Worm (Caenorhabditis elegans) whole organism, L1 larva: ENCODE measurements around the gene cutl-2.

Source experiments
- C04F5.9 ChIP-seq: sonication (generic microtip); optimal IDR thresholded peaks from 2 replicates; lab custom pipeline; 2016; ENCODE audit warnings: missing genetic modification characterization, missing compliant biosample characterization
- C16A3.4 ChIP-seq: fragments of 150-350 bp; optimal IDR thresholded peaks from 2 replicates; lab custom pipeline; 2014; ENCODE audit warnings: missing biosample characterization, missing genetic modification characterization
- C34B4.2 ChIP-seq: sonication (generic microtip); optimal IDR thresholded peaks from 2 replicates; lab custom pipeline; 2017; ENCODE audit warnings: mild to moderate bottlenecking, missing genetic modification characterization, missing compliant biosample characterization
- aha-1 ChIP-seq: fragments of 150-350 bp; optimal IDR thresholded peaks from 2 replicates; lab custom pipeline; 2014; ENCODE audit warnings: missing biosample characterization, missing genetic modification characterization
- alr-1 ChIP-seq: fragments of 200-800 bp; sonication (Bioruptor generic); optimal IDR thresholded peaks from 2 replicates; lab custom pipeline; 2018; ENCODE audit warnings: borderline replicate concordance, mild to moderate bottlenecking, missing genetic modification characterization, missing compliant biosample characterization
- aly-2 ChIP-seq: fragments of 150-350 bp; optimal IDR thresholded peaks from 2 replicates; lab custom pipeline; 2014; ENCODE audit warnings: missing biosample characterization, missing genetic modification characterization
- ama-1 ChIP-seq: fragments of 150-350 bp; optimal IDR thresholded peaks from 2 replicates; lab custom pipeline; 2014
- blmp-1 ChIP-seq: fragments of 150-350 bp; optimal IDR thresholded peaks from 2 replicates; lab custom pipeline; 2014; ENCODE audit warnings: missing biosample characterization, missing genetic modification characterization
- ceh-8 ChIP-seq: fragments of 200-800 bp; sonication (Bioruptor generic); optimal IDR thresholded peaks from 2 replicates; lab custom pipeline; 2018; ENCODE audit warnings: mild to moderate bottlenecking, missing genetic modification characterization, moderate library complexity, missing compliant biosample characterization
- ceh-82 ChIP-seq, 3 experiments: fragments of 150-350 bp in 1 of 3; sonication (generic microtip) in 2 of 3; optimal IDR thresholded peaks; 2 replicates each; lab custom pipeline; 2014 to 2017; ENCODE audit warnings: missing biosample characterization in 3 of 3, missing genetic modification characterization in 3 of 3
- ceh-90 ChIP-seq: sonication (generic microtip); optimal IDR thresholded peaks from 2 replicates; lab custom pipeline; 2016; ENCODE audit warnings: missing genetic modification characterization, missing compliant biosample characterization
- dsc-1 ChIP-seq: sonication (generic microtip); optimal IDR thresholded peaks from 2 replicates; lab custom pipeline; 2016; ENCODE audit warnings: mild to moderate bottlenecking, missing genetic modification characterization, missing compliant biosample characterization
- efl-1 ChIP-seq, 4 experiments: fragments of 150-350 bp; optimal IDR thresholded peaks in 3 of 4; peaks in 1 of 4; 1 replicate in 1 of 4; 2 replicates in 3 of 4; lab custom pipeline; 2014; ENCODE audit warnings: missing biosample characterization in 2 of 4, missing genetic modification characterization in 2 of 4, missing genetic modification reagents in 2 of 4
- efl-3 ChIP-seq: fragments of 200-800 bp; sonication (Bioruptor generic); optimal IDR thresholded peaks from 2 replicates; lab custom pipeline; 2018; ENCODE audit warnings: mild to moderate bottlenecking, missing genetic modification characterization, missing compliant biosample characterization
- egl-13 ChIP-seq: sonication (generic microtip); optimal IDR thresholded peaks from 2 replicates; lab custom pipeline; 2016; ENCODE audit warnings: missing genotype, missing genetic modification reagents, missing genetic modification characterization, missing compliant biosample characterization
- egl-27 ChIP-seq, 2 experiments: fragments of 150-350 bp in 1 of 2; sonication (generic microtip); optimal IDR thresholded peaks; 3 replicates each; lab custom pipeline; 2017 to 2018; ENCODE audit warnings: missing biosample characterization in 2 of 2, missing genetic modification characterization in 2 of 2, missing genetic modification reagents in 2 of 2
- elt-3 ChIP-seq, 6 experiments: fragments of 150-350 bp in 1 of 6; sonication (generic microtip); optimal IDR thresholded peaks; 2 replicates each; lab custom pipeline; 2017 to 2018; ENCODE audit warnings: missing biosample characterization in 6 of 6, missing genetic modification characterization in 6 of 6, inconsistent platforms in 1 of 6
- ets-5 ChIP-seq: fragments of 200-800 bp; sonication (Bioruptor generic); IDR thresholded peaks from 2 replicates; pipeline ENCODE4 v1.3.6; 2022; ENCODE audit warnings: missing genetic modification characterization, missing compliant biosample characterization
- fkh-8 ChIP-seq: sonication (generic microtip); optimal IDR thresholded peaks from 2 replicates; lab custom pipeline; 2016; ENCODE audit warnings: mild to moderate bottlenecking, missing genetic modification characterization, missing compliant biosample characterization
- grh-1 ChIP-seq: fragments of 200-800 bp; sonication (Bioruptor generic); IDR thresholded peaks from 2 replicates; pipeline ENCODE4 v1.3.6; 2022; ENCODE audit warnings: missing genetic modification reagents, missing genetic modification characterization, missing compliant biosample characterization
- hlh-4 ChIP-seq: sonication (generic microtip); optimal IDR thresholded peaks from 2 replicates; lab custom pipeline; 2016; ENCODE audit warnings: mild to moderate bottlenecking, missing genetic modification characterization, missing compliant biosample characterization
- hpl-2 ChIP-seq: fragments of 150-350 bp; optimal IDR thresholded peaks from 2 replicates; lab custom pipeline; 2014; ENCODE audit warnings: missing biosample characterization, missing genetic modification reagents, missing genetic modification characterization
- irx-1 ChIP-seq: sonication (generic microtip); optimal IDR thresholded peaks from 2 replicates; lab custom pipeline; 2016; ENCODE audit warnings: missing genetic modification characterization, missing compliant biosample characterization
- isw-1 ChIP-seq: fragments of 200-800 bp; sonication (Bioruptor generic); IDR thresholded peaks from 2 replicates; pipeline ENCODE4 v1.3.6; 2022; ENCODE audit warnings: missing genetic modification characterization, missing compliant biosample characterization
- jun-1 ChIP-seq: fragments of 150-350 bp; optimal IDR thresholded peaks from 2 replicates; lab custom pipeline; 2014; ENCODE audit warnings: missing biosample characterization, missing genetic modification reagents, missing genetic modification characterization
- lin-14 ChIP-seq: fragments of 200-800 bp; sonication (Bioruptor generic); optimal IDR thresholded peaks from 2 replicates; lab custom pipeline; 2018; ENCODE audit warnings: mild to moderate bottlenecking, missing genetic modification characterization, moderate library complexity, missing compliant biosample characterization
- lin-15B ChIP-seq: fragments of 150-350 bp; sonication (generic microtip); optimal IDR thresholded peaks from 3 replicates; lab custom pipeline; 2014; ENCODE audit warnings: missing biosample characterization, missing genetic modification characterization
- lir-3 ChIP-seq: sonication (generic microtip); optimal IDR thresholded peaks from 2 replicates; lab custom pipeline; 2016; ENCODE audit warnings: mild to moderate bottlenecking, missing genetic modification characterization, moderate library complexity, missing compliant biosample characterization; ENCODE audit not compliant: poor library complexity
- mab-9 ChIP-seq: fragments of 200-800 bp; sonication (Bioruptor generic); IDR thresholded peaks from 2 replicates; pipeline ENCODE4 v1.3.6; 2022; ENCODE audit warnings: missing genetic modification reagents, missing genetic modification characterization, missing compliant biosample characterization
- mdl-1 ChIP-seq, 2 experiments: fragments of 150-350 bp; optimal IDR thresholded peaks; 2 replicates each; lab custom pipeline; 2014 to 2017; ENCODE audit warnings: missing biosample characterization in 2 of 2, missing genetic modification characterization in 2 of 2, inconsistent platforms in 1 of 2
- nhr-19 ChIP-seq: fragments of 200-800 bp; sonication (Bioruptor generic); conservative IDR thresholded peaks from 2 replicates; pipeline ENCODE4 v1.3.6; 2022; ENCODE audit warnings: missing genetic modification characterization, missing compliant biosample characterization
- nhr-20 ChIP-seq: sonication (generic microtip); optimal IDR thresholded peaks from 2 replicates; lab custom pipeline; 2016; ENCODE audit warnings: mild to moderate bottlenecking, missing genetic modification characterization, missing compliant biosample characterization
- nhr-237 ChIP-seq: fragments of 150-350 bp; optimal IDR thresholded peaks from 2 replicates; lab custom pipeline; 2014; ENCODE audit warnings: missing biosample characterization, missing genetic modification characterization
- nhr-28 ChIP-seq: fragments of 150-350 bp; optimal IDR thresholded peaks from 2 replicates; lab custom pipeline; 2014; ENCODE audit warnings: missing biosample characterization, missing genetic modification characterization
- nhr-47 ChIP-seq: sonication (generic microtip); optimal IDR thresholded peaks from 2 replicates; lab custom pipeline; 2016; ENCODE audit warnings: mild to moderate bottlenecking, missing genetic modification characterization, moderate library complexity, missing compliant biosample characterization
- nhr-71 ChIP-seq: sonication (generic microtip); optimal IDR thresholded peaks from 2 replicates; lab custom pipeline; 2016; ENCODE audit warnings: mild to moderate bottlenecking, missing genetic modification characterization, moderate library complexity, missing compliant biosample characterization
- nhr-77 ChIP-seq: fragments of 150-350 bp; optimal IDR thresholded peaks from 2 replicates; lab custom pipeline; 2014; ENCODE audit warnings: missing biosample characterization, missing genetic modification characterization
- nhr-85 ChIP-seq: sonication (generic microtip); peaks from one replicate; lab custom pipeline; 2016; ENCODE audit warnings: missing genetic modification characterization, inconsistent platforms, missing compliant biosample characterization
- nhr-90 ChIP-seq: sonication (generic microtip); optimal IDR thresholded peaks from 2 replicates; lab custom pipeline; 2016; ENCODE audit warnings: mild to moderate bottlenecking, missing genetic modification characterization, missing compliant biosample characterization; ENCODE audit not compliant: poor library complexity
- pax-3 ChIP-seq: fragments of 200-800 bp; sonication (Bioruptor generic); optimal IDR thresholded peaks from 2 replicates; lab custom pipeline; 2018; ENCODE audit warnings: mild to moderate bottlenecking, missing genetic modification characterization, moderate library complexity, missing compliant biosample characterization
- pqm-1 ChIP-seq: sonication (generic microtip); optimal IDR thresholded peaks from 3 replicates; lab custom pipeline; 2017; ENCODE audit warnings: missing biosample characterization, missing genetic modification characterization
- skn-1 ChIP-seq: fragments of 150-350 bp; optimal IDR thresholded peaks from 2 replicates; lab custom pipeline; 2014; ENCODE audit warnings: missing biosample characterization, missing genetic modification characterization
- sox-4 ChIP-seq: sonication (generic microtip); optimal IDR thresholded peaks from 2 replicates; lab custom pipeline; 2016; ENCODE audit warnings: missing genetic modification characterization, missing compliant biosample characterization
- sup-37 ChIP-seq: fragments of 200-800 bp; sonication (Bioruptor generic); optimal IDR thresholded peaks from 2 replicates; lab custom pipeline; 2018; ENCODE audit warnings: mild to moderate bottlenecking, missing genetic modification characterization, missing compliant biosample characterization
- swsn-7 ChIP-seq: sonication (generic microtip); optimal IDR thresholded peaks from 2 replicates; lab custom pipeline; 2016; ENCODE audit warnings: missing genetic modification characterization, missing compliant biosample characterization
- tbx-2 ChIP-seq: sonication (generic microtip); optimal IDR thresholded peaks from 2 replicates; lab custom pipeline; 2016; ENCODE audit warnings: missing genetic modification characterization, missing compliant biosample characterization
- unc-130 ChIP-seq: fragments of 150-350 bp; optimal IDR thresholded peaks from 2 replicates; lab custom pipeline; 2017; ENCODE audit warnings: missing biosample characterization, missing genetic modification characterization, inconsistent platforms
- unc-30 ChIP-seq: sonication (generic microtip); optimal IDR thresholded peaks from 2 replicates; lab custom pipeline; 2017; ENCODE audit warnings: missing biosample characterization, missing genetic modification characterization
- unc-62 ChIP-seq: fragments of 150-350 bp; optimal IDR thresholded peaks from 2 replicates; lab custom pipeline; 2014; ENCODE audit warnings: missing biosample characterization, missing genetic modification reagents, missing genetic modification characterization
- unc-86 ChIP-seq: sonication (generic microtip); optimal IDR thresholded peaks from 2 replicates; lab custom pipeline; 2016; ENCODE audit warnings: missing genetic modification characterization, missing compliant biosample characterization
- zag-1 ChIP-seq: fragments of 150-350 bp; optimal IDR thresholded peaks from 2 replicates; lab custom pipeline; 2014; ENCODE audit warnings: missing biosample characterization, missing genetic modification characterization
- zip-4 ChIP-seq: fragments of 200-800 bp; sonication (Bioruptor generic); optimal IDR thresholded peaks from 2 replicates; lab custom pipeline; 2018; ENCODE audit warnings: mild to moderate bottlenecking, missing genetic modification characterization, moderate library complexity, missing compliant biosample characterization
- ztf-11 ChIP-seq, 2 experiments: sonication (generic microtip); optimal IDR thresholded peaks; 2 replicates each; lab custom pipeline; 2016 to 2017; ENCODE audit warnings: missing genetic modification characterization in 2 of 2, missing biosample characterization in 1 of 2, missing compliant biosample characterization in 1 of 2
- ztf-4 ChIP-seq: fragments of 150-350 bp; optimal IDR thresholded peaks from 2 replicates; lab custom pipeline; 2014; ENCODE audit warnings: missing biosample characterization, missing genetic modification characterization

cutl-2 gene

ce11 chrII:9752278-9752677, 27.8 kb upstream of the cutl-2 start:
- no peak for TF ChIP-seq nhr-237 (tag; lab: Kevin White, UChicago)
- TF ChIP-seq elt-3 (tag; optimal IDR thresholded peaks at IDR 0.05; lab: Kevin White, UChicago): peak in 4 of 6 experiments; percentile 32 to 86 (median 74)
- TF ChIP-seq ceh-90 (tag; lab: Kevin White, UChicago): no peak
- no peak for TF ChIP-seq pax-3
- no peak for TF ChIP-seq ceh-8 (GFP tag; lab: Kevin White, UChicago)
- TF ChIP-seq nhr-77 (tag; lab: Kevin White, UChicago): no peak
- TF ChIP-seq C16A3.4 (tag; lab: Kevin White, UChicago): no peak
- TF ChIP-seq unc-30: no peak
- TF ChIP-seq lin-15B (tag; lab: Kevin White, UChicago): no peak
- TF ChIP-seq nhr-19: peak; percentile 40
- TF ChIP-seq C04F5.9 (tag; lab: Kevin White, UChicago): no peak
- no peak for TF ChIP-seq hpl-2 (GFP tag; lab: Kevin White, UChicago)
- no peak for TF ChIP-seq hlh-4 (tag; lab: Kevin White, UChicago)
- TF ChIP-seq blmp-1 (tag; lab: Kevin White, UChicago): peak; percentile 13
- no peak for TF ChIP-seq ztf-11 (tag; optimal IDR thresholded peaks at IDR 0.05; lab: Kevin White, UChicago)
- no peak for TF ChIP-seq alr-1 (tag; lab: Kevin White, UChicago)
- no peak for TF ChIP-seq unc-86
- no peak for TF ChIP-seq aha-1 (tag; lab: Kevin White, UChicago)
- no peak for TF ChIP-seq pqm-1 (tag; lab: Kevin White, UChicago)
- TF ChIP-seq skn-1 (tag; lab: Kevin White, UChicago): no peak
- TF ChIP-seq nhr-28 (tag; lab: Kevin White, UChicago): no peak
- TF ChIP-seq sox-4 (tag; lab: Kevin White, UChicago): no peak
- no peak for TF ChIP-seq efl-1 (optimal IDR thresholded peaks at IDR 0.05; lab: Kevin White, UChicago)
- no peak for TF ChIP-seq efl-1 (GFP tag; optimal IDR thresholded peaks at IDR 0.05 in 1 of 2; lab: Kevin White, UChicago)
- TF ChIP-seq jun-1: no peak
- no peak for TF ChIP-seq ama-1 (lab: Kevin White, UChicago)
- no peak for TF ChIP-seq nhr-47 (tag; lab: Kevin White, UChicago)
- TF ChIP-seq lir-3 (tag; lab: Kevin White, UChicago): no peak
- TF ChIP-seq nhr-20 (tag; lab: Kevin White, UChicago): peak; percentile 77
- TF ChIP-seq zip-4: no peak
- TF ChIP-seq unc-62 (GFP tag; lab: Kevin White, UChicago): no peak
- TF ChIP-seq tbx-2 (tag; lab: Kevin White, UChicago): no peak
- no peak for TF ChIP-seq mab-9
- no peak for TF ChIP-seq egl-27 (tag; optimal IDR thresholded peaks at IDR 0.05; lab: Kevin White, UChicago)
- no peak for TF ChIP-seq ceh-82 (tag; optimal IDR thresholded peaks at IDR 0.05; lab: Kevin White, UChicago)
- no peak for TF ChIP-seq ets-5 (GFP tag; lab: Robert Waterston, UW)
- peak; percentile 65 for TF ChIP-seq lin-14 (GFP tag; lab: Kevin White, UChicago)
- TF ChIP-seq unc-130 (tag; lab: Kevin White, UChicago): no peak
- no peak for TF ChIP-seq ztf-4
- no peak for TF ChIP-seq mdl-1 (tag; optimal IDR thresholded peaks at IDR 0.05; lab: Kevin White, UChicago)
- TF ChIP-seq aly-2 (tag; lab: Kevin White, UChicago): no peak
- no peak for TF ChIP-seq zag-1
- TF ChIP-seq grh-1 (GFP tag; lab: Robert Waterston, UW): no peak
- peak; percentile 42 for TF ChIP-seq nhr-90
- no peak for TF ChIP-seq swsn-7 (tag; lab: Kevin White, UChicago)
- TF ChIP-seq sup-37: no peak
- TF ChIP-seq nhr-71: peak; percentile 57
- peak; percentile 89 for TF ChIP-seq nhr-85 (tag; lab: Kevin White, UChicago)
- no peak for TF ChIP-seq dsc-1
- no peak for TF ChIP-seq egl-13 (tag; lab: Kevin White, UChicago)
- TF ChIP-seq isw-1 (GFP tag; lab: Robert Waterston, UW): no peak
- no peak for TF ChIP-seq irx-1
- no peak for TF ChIP-seq fkh-8 (tag; lab: Kevin White, UChicago)
- TF ChIP-seq efl-3 (GFP tag; lab: Kevin White, UChicago): no peak
- no peak for TF ChIP-seq C34B4.2 (tag; lab: Kevin White, UChicago)
